Worm (Caenorhabditis elegans) whole organism, L2 larva: Measurements from ENCODE around the gene W06G6.15.

Source experiments
- ZK546.5 ChIP-seq: sonication (generic microtip); optimal IDR thresholded peaks from 2 replicates; lab custom pipeline; 2017; ENCODE audit warnings: missing biosample characterization, missing genetic modification characterization
- egl-27 ChIP-seq: sonication (generic microtip); optimal IDR thresholded peaks from 3 replicates; lab custom pipeline; 2017; ENCODE audit warnings: missing biosample characterization, missing genetic modification reagents, missing genetic modification characterization
- nhr-129 ChIP-seq: fragments of 150-350 bp; optimal IDR thresholded peaks from 2 replicates; lab custom pipeline; 2014; ENCODE audit warnings: missing biosample characterization, missing genetic modification characterization
- unc-39 ChIP-seq: fragments of 150-350 bp; optimal IDR thresholded peaks from 2 replicates; lab custom pipeline; 2014; ENCODE audit warnings: missing biosample characterization, missing genetic modification characterization

DNA sequence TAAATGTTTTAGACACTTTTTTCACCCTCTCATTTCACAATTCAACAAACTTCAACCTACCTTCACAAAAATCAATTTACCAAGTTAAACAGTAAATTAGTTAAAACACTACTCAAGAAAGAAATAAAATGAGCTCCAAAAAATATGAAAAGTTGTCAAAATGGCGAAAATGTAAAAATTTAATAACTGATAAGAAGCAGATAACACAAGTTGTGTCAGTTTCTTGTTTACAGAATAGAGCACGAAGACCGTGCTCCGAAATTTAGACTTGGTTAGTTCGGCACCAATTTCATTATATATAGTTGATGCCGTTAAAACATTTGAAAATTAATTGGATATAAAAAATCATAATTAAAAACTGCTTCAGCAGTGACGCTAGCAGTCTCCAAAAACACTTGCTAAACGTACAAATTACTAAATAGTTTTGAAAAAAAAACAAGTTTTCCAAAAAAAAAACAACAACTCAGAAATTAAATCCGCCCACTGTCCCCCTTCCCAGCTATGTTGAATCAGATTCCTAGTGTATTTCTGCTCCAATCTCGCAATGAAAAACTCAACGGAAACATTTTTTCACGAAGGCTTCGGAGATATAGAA, 43.5 kb upstream of the W06G6.15 start, which contains the start of gene srw-54:
- TF ChIP-seq ZK546.5 = no peak
- TF ChIP-seq egl-27 = no peak
- TF ChIP-seq unc-39 (tag; lab: Kevin White, UChicago) = no peak
- no peak for TF ChIP-seq nhr-129 (tag; lab: Kevin White, UChicago)
